Fruit fly (Drosophila melanogaster) whole organism, embryonic: ENCODE results near the gene CG5793.

Experiments
- B-H2 ChIP-seq: fragments of 200-800 bp; sonication (Bioruptor generic); optimal IDR thresholded peaks from 2 replicates; lab custom pipeline; 2018; ENCODE audit warnings: missing biosample characterization, mild to moderate bottlenecking, missing genetic modification characterization
- C15 ChIP-seq: fragments of 200-800 bp; sonication (Bioruptor generic); IDR thresholded peaks from 3 replicates; pipeline ENCODE4 v1.3.6; 2022; ENCODE audit warnings: missing biosample characterization, missing genetic modification characterization
- CG11695 ChIP-seq: fragments of 200-800 bp; sonication (Bioruptor generic); IDR thresholded peaks from 3 replicates; pipeline ENCODE4 v1.3.6; 2022; ENCODE audit warnings: missing biosample characterization, missing genetic modification characterization
- CG14860 ChIP-seq: fragments of 200-800 bp; sonication (Bioruptor generic); IDR thresholded peaks from 3 replicates; pipeline ENCODE4 v1.3.6; 2022; ENCODE audit warnings: missing biosample characterization, missing genetic modification characterization; ENCODE audit not compliant: partially characterized antibody
- CG15011 ChIP-seq: fragments of 200-800 bp; sonication (Bioruptor generic); optimal IDR thresholded peaks from 3 replicates; lab custom pipeline; 2018; ENCODE audit warnings: missing biosample characterization, mild to moderate bottlenecking, missing genetic modification characterization
- CG15269 ChIP-seq: fragments of 200-800 bp; sonication (Bioruptor generic); optimal IDR thresholded peaks from 2 replicates; lab custom pipeline; 2018; ENCODE audit warnings: missing biosample characterization, mild to moderate bottlenecking, missing genetic modification characterization, moderate library complexity
- CG1529 ChIP-seq: fragments of 200-800 bp; sonication (Bioruptor generic); optimal IDR thresholded peaks from 3 replicates; lab custom pipeline; 2018; ENCODE audit warnings: missing biosample characterization, missing genetic modification characterization
- CG17361 ChIP-seq: fragments of 200-800 bp; sonication (Bioruptor generic); IDR thresholded peaks from 3 replicates; pipeline ENCODE4 v1.3.6; 2022; ENCODE audit warnings: missing biosample characterization, missing genetic modification characterization
- CG18262 ChIP-seq: fragments of 200-800 bp; optimal IDR thresholded peaks from 3 replicates; lab custom pipeline; 2019; ENCODE audit warnings: missing biosample characterization, mild to moderate bottlenecking, missing genetic modification characterization, moderate library complexity
- CG2116 ChIP-seq: fragments of 200-800 bp; sonication (Bioruptor generic); optimal IDR thresholded peaks from 3 replicates; lab custom pipeline; 2018; ENCODE audit warnings: missing biosample characterization, mild to moderate bottlenecking, missing genetic modification characterization
- CG2202 ChIP-seq: fragments of 200-800 bp; sonication (Bioruptor generic); optimal IDR thresholded peaks from 2 replicates; lab custom pipeline; 2018; ENCODE audit warnings: missing biosample characterization, mild to moderate bottlenecking, missing genetic modification characterization
- CG30431 ChIP-seq: fragments of 200-800 bp; sonication (Bioruptor generic); optimal IDR thresholded peaks from 2 replicates; lab custom pipeline; 2017; ENCODE audit warnings: missing biosample characterization, missing genetic modification characterization
- CG3065 ChIP-seq: fragments of 200-800 bp; sonication (Bioruptor generic); optimal IDR thresholded peaks from 2 replicates; lab custom pipeline; 2016; ENCODE audit warnings: missing biosample characterization, missing genetic modification characterization
- CG3407 ChIP-seq: fragments of 200-800 bp; sonication (Bioruptor generic); optimal IDR thresholded peaks from 2 replicates; lab custom pipeline; 2018; ENCODE audit warnings: missing biosample characterization, mild to moderate bottlenecking, missing genetic modification characterization
- CG34376 ChIP-seq: fragments of 200-800 bp; sonication (Bioruptor generic); optimal IDR thresholded peaks from 2 replicates; lab custom pipeline; 2018; ENCODE audit warnings: missing biosample characterization, mild to moderate bottlenecking, missing genetic modification characterization
- CG43689 ChIP-seq: fragments of 200-800 bp; sonication (Bioruptor generic); IDR thresholded peaks from 2 replicates; pipeline ENCODE4 v1.3.6; 2022; ENCODE audit warnings: missing biosample characterization, missing genetic modification characterization
- CG4820 ChIP-seq: fragments of 200-800 bp; sonication (Bioruptor generic); optimal IDR thresholded peaks from 3 replicates; lab custom pipeline; 2016; ENCODE audit warnings: missing biosample characterization, missing genetic modification characterization
- CG5245 ChIP-seq: fragments of 200-800 bp; sonication (Bioruptor generic); optimal IDR thresholded peaks from 3 replicates; lab custom pipeline; 2016; ENCODE audit warnings: missing biosample characterization, missing genetic modification characterization
- CG9817 ChIP-seq: fragments of 200-800 bp; sonication (Bioruptor generic); optimal IDR thresholded peaks from 2 replicates; lab custom pipeline; 2018; ENCODE audit warnings: missing biosample characterization, mild to moderate bottlenecking, missing genetic modification characterization, moderate library complexity
- CG9876 ChIP-seq: fragments of 200-800 bp; sonication (Bioruptor generic); optimal IDR thresholded peaks from 2 replicates; lab custom pipeline; 2016; ENCODE audit warnings: missing biosample characterization, missing genetic modification characterization
- Chrac-16 ChIP-seq: fragments of 200-800 bp; sonication (Bioruptor generic); optimal IDR thresholded peaks from 3 replicates; lab custom pipeline; 2016; ENCODE audit warnings: missing biosample characterization, missing genetic modification characterization
- CrebB ChIP-seq: fragments of 200-800 bp; sonication (Bioruptor generic); optimal IDR thresholded peaks from 3 replicates; lab custom pipeline; 2018; ENCODE audit warnings: missing biosample characterization, mild to moderate bottlenecking, missing genetic modification characterization
- Dbx ChIP-seq: fragments of 200-800 bp; sonication (Bioruptor generic); IDR thresholded peaks from 3 replicates; pipeline ENCODE4 v1.3.6; 2022; ENCODE audit warnings: missing biosample characterization, missing genetic modification characterization
- Deaf1 ChIP-seq: fragments of 200-800 bp; optimal IDR thresholded peaks from 3 replicates; lab custom pipeline; 2019; ENCODE audit warnings: missing biosample characterization, mild to moderate bottlenecking, missing genetic modification characterization, moderate library complexity
- Eip74EF ChIP-seq, 2 experiments: fragments of 200-800 bp in 1 of 2; fragments of >200 bp in 1 of 2; sonication (Bioruptor generic) in 1 of 2; optimal IDR thresholded peaks; 2 replicates each; lab custom pipeline; 2017 to 2019; ENCODE audit warnings: missing biosample characterization in 2 of 2, missing genetic modification characterization in 2 of 2, mild to moderate bottlenecking in 1 of 2, moderate library complexity in 1 of 2
- Fer1 ChIP-seq: fragments of 200-800 bp; sonication (Bioruptor generic); optimal IDR thresholded peaks from 2 replicates; lab custom pipeline; 2017; ENCODE audit warnings: missing biosample characterization, mild to moderate bottlenecking, missing genetic modification characterization
- Fer2 ChIP-seq: fragments of 200-800 bp; sonication (Bioruptor generic); optimal IDR thresholded peaks from 2 replicates; lab custom pipeline; 2018; ENCODE audit warnings: missing biosample characterization, mild to moderate bottlenecking, missing genetic modification characterization, moderate library complexity
- HmgD ChIP-seq: fragments of 200-800 bp; sonication (Bioruptor generic); optimal IDR thresholded peaks from 3 replicates; lab custom pipeline; 2016; ENCODE audit warnings: missing biosample characterization, missing genetic modification characterization
- Kr ChIP-seq: fragments of 200-800 bp; sonication (Bioruptor generic); optimal IDR thresholded peaks from 2 replicates; lab custom pipeline; 2017; ENCODE audit warnings: missing biosample characterization, mild to moderate bottlenecking, missing genetic modification characterization
- Lpt ChIP-seq: fragments of >200 bp; optimal IDR thresholded peaks from 2 replicates; lab custom pipeline; 2018; ENCODE audit warnings: missing biosample characterization, missing genetic modification characterization
- Mes4 ChIP-seq: fragments of 200-800 bp; sonication (Bioruptor generic); optimal IDR thresholded peaks from 2 replicates; lab custom pipeline; 2016; ENCODE audit warnings: missing biosample characterization, missing genetic modification characterization
- Sox102F ChIP-seq: fragments of 200-800 bp; sonication (Bioruptor generic); optimal IDR thresholded peaks from 2 replicates; lab custom pipeline; 2018; ENCODE audit warnings: missing biosample characterization, mild to moderate bottlenecking, missing genetic modification characterization, moderate library complexity
- ato ChIP-seq: fragments of 200-800 bp; sonication (Bioruptor generic); IDR thresholded peaks from 2 replicates; pipeline ENCODE4 v1.3.6; 2022; ENCODE audit warnings: missing biosample characterization, missing genetic modification characterization; ENCODE audit not compliant: partially characterized antibody
- fu2 ChIP-seq: fragments of 200-800 bp; sonication (Bioruptor generic); optimal IDR thresholded peaks from 2 replicates; lab custom pipeline; 2016; ENCODE audit warnings: missing biosample characterization, missing genetic modification characterization
- gfzf ChIP-seq: fragments of 200-800 bp; sonication (Bioruptor generic); optimal IDR thresholded peaks from 2 replicates; lab custom pipeline; 2016; ENCODE audit warnings: missing biosample characterization, mild to moderate bottlenecking, missing genetic modification characterization, moderate library complexity
- gro ChIP-seq: fragments of 200-800 bp; sonication (Bioruptor generic); optimal IDR thresholded peaks from 2 replicates; lab custom pipeline; 2016; ENCODE audit warnings: missing biosample characterization, missing genetic modification characterization
- hb ChIP-seq: fragments of 200-800 bp; sonication (Bioruptor generic); IDR thresholded peaks from 3 replicates; pipeline ENCODE4 v1.3.6; 2022; ENCODE audit warnings: missing biosample characterization, missing genetic modification characterization; ENCODE audit not compliant: partially characterized antibody
- her ChIP-seq: fragments of 200-800 bp; sonication (Bioruptor generic); optimal IDR thresholded peaks from 2 replicates; lab custom pipeline; 2016; ENCODE audit warnings: missing biosample characterization, missing genetic modification characterization
- klu ChIP-seq: fragments of 200-800 bp; sonication (Bioruptor generic); IDR thresholded peaks from 2 replicates; pipeline ENCODE4 v1.3.6; 2022; ENCODE audit warnings: missing biosample characterization, missing genetic modification characterization
- knrl ChIP-seq: fragments of 200-800 bp; sonication (Bioruptor generic); IDR thresholded peaks from 3 replicates; pipeline ENCODE4 v1.3.6; 2022; ENCODE audit warnings: missing biosample characterization, missing genetic modification characterization; ENCODE audit not compliant: partially characterized antibody
- lab ChIP-seq: fragments of 200-800 bp; sonication (Bioruptor generic); optimal IDR thresholded peaks from 3 replicates; lab custom pipeline; 2017; ENCODE audit warnings: missing biosample characterization, missing genetic modification characterization, mild to moderate bottlenecking, moderate library complexity, missing genetic modification reagents
- otp ChIP-seq: fragments of 200-800 bp; sonication (Bioruptor generic); IDR thresholded peaks from 3 replicates; pipeline ENCODE4, ENCODE4 v1.3.6; 2022; ENCODE audit warnings: missing biosample characterization, missing genetic modification characterization
- repo ChIP-seq: fragments of 200-800 bp; sonication (Bioruptor generic); optimal IDR thresholded peaks from 2 replicates; lab custom pipeline; 2016; ENCODE audit warnings: missing biosample characterization, missing genetic modification characterization
- row ChIP-seq: fragments of 200-800 bp; sonication (Bioruptor generic); IDR thresholded peaks from 3 replicates; pipeline ENCODE4 v1.3.6; 2022; ENCODE audit warnings: missing biosample characterization, missing genetic modification characterization
- sc ChIP-seq, 3 experiments: fragments of >200 bp in 2 of 3; fragments of 200-800 bp in 1 of 3; sonication (Bioruptor generic) in 1 of 3; optimal IDR thresholded peaks; 2 replicates in 2 of 3; 3 replicates in 1 of 3; lab custom pipeline; 2017; ENCODE audit warnings: mild to moderate bottlenecking in 1 of 3, missing biosample characterization in 1 of 3, missing genetic modification characterization in 1 of 3, missing genetic modification reagents in 1 of 3
- sens-2 ChIP-seq: fragments of 200-800 bp; sonication (Bioruptor generic); IDR thresholded peaks from 2 replicates; pipeline ENCODE4 v1.3.6; 2022; ENCODE audit warnings: missing biosample characterization, missing genetic modification characterization
- sna ChIP-seq: fragments of 200-800 bp; sonication (Bioruptor generic); IDR thresholded peaks from 2 replicates; pipeline ENCODE4 v1.3.6; 2022; ENCODE audit warnings: missing biosample characterization, missing genetic modification characterization; ENCODE audit not compliant: partially characterized antibody
- sqz ChIP-seq: fragments of 200-800 bp; sonication (Bioruptor generic); optimal IDR thresholded peaks from 3 replicates; lab custom pipeline; 2018; ENCODE audit warnings: missing biosample characterization, mild to moderate bottlenecking, missing genetic modification characterization
- tup ChIP-seq: fragments of 200-800 bp; sonication (Bioruptor generic); optimal IDR thresholded peaks from 2 replicates; lab custom pipeline; 2016; ENCODE audit warnings: missing biosample characterization, mild to moderate bottlenecking, missing genetic modification characterization, moderate library complexity
- wor ChIP-seq: fragments of 200-800 bp; sonication (Bioruptor generic); IDR thresholded peaks from 2 replicates; pipeline ENCODE4 v1.3.6; 2022; ENCODE audit warnings: missing biosample characterization, missing genetic modification characterization

CG5793 gene

dm6 chr3R:21097631-21098117 is 29.7 kb upstream of the CG5793 start, which contains the start of gene RhoGAP93B (continued):
- peak; percentile 99 for TF ChIP-seq ato
- TF ChIP-seq CG15269 (tag; lab: Kevin White, UChicago): no peak
- TF ChIP-seq tup (GFP tag; lab: Kevin White, UChicago): peak; percentile 35
- peak; percentile 85 for TF ChIP-seq CG9876 (GFP tag; lab: Kevin White, UChicago)
- peak; percentile 77 for TF ChIP-seq CG9817 (tag; lab: Kevin White, UChicago)
- peak; percentile 73 for TF ChIP-seq Chrac-16
- TF ChIP-seq CG30431 (GFP tag; lab: Kevin White, UChicago): peak; percentile 39
- peak; percentile 85 for TF ChIP-seq C15
- peak; percentile 83 for TF ChIP-seq gfzf (GFP tag; lab: Kevin White, UChicago)
- TF ChIP-seq Fer2 (tag; lab: Kevin White, UChicago): peak; percentile 82
- peak; percentile 92 for TF ChIP-seq gro (GFP tag; lab: Kevin White, UChicago)
- peak; percentile 76 for TF ChIP-seq repo (GFP tag; lab: Kevin White, UChicago)
- TF ChIP-seq CG15011 (GFP tag; lab: Kevin White, UChicago): no peak
- no peak for TF ChIP-seq Kr
- TF ChIP-seq her (GFP tag; lab: Kevin White, UChicago): peak; percentile 69
- TF ChIP-seq CG1529: peak; percentile 42
- peak; percentile 65 for TF ChIP-seq CG2202 (tag; lab: Kevin White, UChicago)
- TF ChIP-seq lab: peak; percentile 91
- TF ChIP-seq sna (GFP tag; lab: Robert Waterston, UW): peak; percentile 100
- TF ChIP-seq CG5245: peak; percentile 70
- TF ChIP-seq CG18262: peak; percentile 72
- no peak for TF ChIP-seq sqz (GFP tag; lab: Kevin White, UChicago)
- peak; percentile 100 for TF ChIP-seq CG14860 (GFP tag; lab: Robert Waterston, UW)
- TF ChIP-seq Fer1 (GFP tag; lab: Kevin White, UChicago): peak; percentile 88
- peak; percentile 92 for TF ChIP-seq sens-2 (GFP tag; lab: Robert Waterston, UW)
- TF ChIP-seq Dbx (GFP tag; lab: Robert Waterston, UW): peak; percentile 97
- peak; percentile 80 for TF ChIP-seq CG34376
- peak; percentile 84 for TF ChIP-seq CG17361
- TF ChIP-seq B-H2 (GFP tag; lab: Kevin White, UChicago): peak; percentile 84
- peak; percentile 100 for TF ChIP-seq hb (GFP tag; lab: Robert Waterston, UW)
- no peak for TF ChIP-seq Deaf1
- no peak for TF ChIP-seq Lpt (GFP tag; lab: Kevin White, UChicago)
- peak; percentile 79 for TF ChIP-seq HmgD (GFP tag; lab: Kevin White, UChicago)
- TF ChIP-seq CG4820 (GFP tag; lab: Kevin White, UChicago): peak; percentile 56
- peak; percentile 90 for TF ChIP-seq CG2116 (GFP tag; lab: Kevin White, UChicago)
- TF ChIP-seq CG43689 (GFP tag; lab: Robert Waterston, UW): no peak
- TF ChIP-seq fu2 (GFP tag; lab: Kevin White, UChicago): peak; percentile 93
- TF ChIP-seq row: peak; percentile 96
- no peak for TF ChIP-seq Eip74EF (GFP tag; optimal IDR thresholded peaks at IDR 0.05; lab: Kevin White, UChicago)
- peak; percentile 83 for TF ChIP-seq CG11695 (GFP tag; lab: Robert Waterston, UW)
- TF ChIP-seq klu: peak; percentile 84
- TF ChIP-seq knrl (GFP tag; lab: Robert Waterston, UW): peak; percentile 100
- TF ChIP-seq Mes4 (GFP tag; lab: Kevin White, UChicago): peak; percentile 81
- peak; percentile 56 for TF ChIP-seq CrebB (tag; lab: Kevin White, UChicago)
- no peak for TF ChIP-seq sc (optimal IDR thresholded peaks at IDR 0.05; lab: Kevin White, UChicago)
- TF ChIP-seq sc (GFP tag; optimal IDR thresholded peaks at IDR 0.05; lab: Kevin White, UChicago): peak; percentile 28
- TF ChIP-seq Sox102F (GFP tag; lab: Kevin White, UChicago): peak; percentile 82
- TF ChIP-seq CG3407: no peak
- TF ChIP-seq CG3065 (GFP tag; lab: Kevin White, UChicago): peak; percentile 54
- TF ChIP-seq otp (GFP tag; lab: Robert Waterston, UW): peak; percentile 90
- TF ChIP-seq wor: peak; percentile 75
